Fruit fly (Drosophila melanogaster): ENCODE data around the gene inaF-C.

inaF-C gene

DNA sequence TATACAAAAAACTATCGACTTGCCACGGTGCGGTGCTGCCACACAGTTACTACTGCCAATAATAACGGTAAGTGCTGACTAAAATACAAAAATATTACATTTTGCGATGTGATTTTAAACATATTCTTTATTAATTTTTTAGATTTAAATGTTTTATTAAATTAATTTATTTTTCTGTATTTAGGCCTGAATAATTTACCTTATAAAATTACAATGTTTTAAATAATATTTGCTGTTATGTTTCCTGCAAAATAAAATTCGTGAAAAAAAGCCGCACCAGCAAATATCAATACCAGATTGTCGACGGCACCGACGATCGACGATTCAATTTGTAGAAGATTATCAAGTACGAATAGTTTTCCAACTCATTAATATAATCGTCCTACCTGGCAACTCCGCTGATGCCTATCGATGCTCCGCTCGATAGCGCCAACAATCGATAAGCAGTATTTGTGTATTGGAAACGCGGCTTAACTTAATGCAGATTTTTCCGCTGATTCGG, 53.0 kb downstream of the inaF-C start, which contains the start of the genes Vlet and bif (continued):
- 0 out of 2 replicates have a peak, but pooled peaks have one; percentile 18 for TF ChIP-seq CG2129 (GFP tag; IDR thresholded peaks at IDR 0.05; ENCODE audit: partially characterized antibody)
- TF ChIP-seq Nf-YB (GFP tag; optimal IDR thresholded peaks at IDR 0.05), result peak; percentile 20
- TF ChIP-seq cato (GFP tag; optimal IDR thresholded peaks at IDR 0.05; ENCODE audit: borderline replicate concordance), result peak; percentile 55
- no peak for TF ChIP-seq CkIIα-i1 (GFP tag; IDR thresholded peaks at IDR 0.05)
- TF ChIP-seq fu2 (GFP tag; optimal IDR thresholded peaks at IDR 0.05), result peak; percentile 0
- TF ChIP-seq nerfin-2 (GFP tag; IDR thresholded peaks at IDR 0.05; ENCODE audit: partially characterized antibody), result no peak
- TF ChIP-seq jigr1 (GFP tag; IDR thresholded peaks at IDR 0.05), result no peak
- peak; percentile 23 for TF ChIP-seq CG4617 (GFP tag; optimal IDR thresholded peaks at IDR 0.05; ENCODE audit: borderline replicate concordance)
- TF ChIP-seq CG8924 (tag; optimal IDR thresholded peaks at IDR 0.05), result peak; percentile 78
- TF ChIP-seq CG16815 (GFP tag; optimal IDR thresholded peaks at IDR 0.05), result peak; percentile 44
- TF ChIP-seq CG7556 (GFP tag; optimal IDR thresholded peaks at IDR 0.05), result peak; percentile 73
- TF ChIP-seq Atf3 (GFP tag; optimal IDR thresholded peaks at IDR 0.05), result no peak
- TF ChIP-seq knrl (GFP tag; IDR thresholded peaks at IDR 0.05; ENCODE audit: partially characterized antibody), result peak; percentile 50; the same call in 2 of the 3 replicates
- TF ChIP-seq Dad (GFP tag; optimal IDR thresholded peaks at IDR 0.05), result peak; percentile 7
- no peak for TF ChIP-seq mirr (GFP tag; optimal IDR thresholded peaks at IDR 0.05)
- no peak for TF ChIP-seq CG32767 (GFP tag; IDR thresholded peaks at IDR 0.05)
- TF ChIP-seq otp (GFP tag; IDR thresholded peaks at IDR 0.05), result no peak
- TF ChIP-seq cas (GFP tag; IDR thresholded peaks at IDR 0.05), result no peak
- TF ChIP-seq caup (GFP tag; optimal IDR thresholded peaks at IDR 0.05; ENCODE audit: severe bottlenecking), result peak; percentile 64
- no peak for TF ChIP-seq dimm (GFP tag; IDR thresholded peaks at IDR 0.05)
- TF ChIP-seq sr (GFP tag; IDR thresholded peaks at IDR 0.05), result no peak
- TF ChIP-seq GATAe (GFP tag; conservative IDR thresholded peaks at IDR 0.05), result no peak
- TF ChIP-seq CG15601 (tag; optimal IDR thresholded peaks at IDR 0.05), result peak; percentile 45
- TF ChIP-seq slp2 (GFP tag; optimal IDR thresholded peaks at IDR 0.05), result no peak
- peak; percentile 78 for TF ChIP-seq CG9727 (GFP tag; optimal IDR thresholded peaks at IDR 0.05)
- no peak for TF ChIP-seq Hr39 (optimal IDR thresholded peaks at IDR 0.05)
- peak; percentile 39 for TF ChIP-seq oc (tag; optimal IDR thresholded peaks at IDR 0.05)
- TF ChIP-seq tio (GFP tag; optimal IDR thresholded peaks at IDR 0.05), result peak; percentile 76
- TF ChIP-seq CG6854 (GFP tag; optimal IDR thresholded peaks at IDR 0.05), result no peak
- TF ChIP-seq CG11696 (GFP tag; IDR thresholded peaks at IDR 0.05), result no peak
- no peak; the same call in 1 of the 2 replicates for TF ChIP-seq E2f1 (GFP tag; IDR thresholded peaks at IDR 0.05)
- no peak for TF ChIP-seq exex (tag; optimal IDR thresholded peaks at IDR 0.05)
- peak; percentile 65 for TF ChIP-seq bcd (GFP tag; optimal IDR thresholded peaks at IDR 0.05)
- no peak for TF ChIP-seq run (tag; optimal IDR thresholded peaks at IDR 0.05)
- peak; percentile 38; the same call in 1 of the 3 replicates for TF ChIP-seq Aef1 (GFP tag; IDR thresholded peaks at IDR 0.05)
- peak; percentile 36 for TF ChIP-seq her (GFP tag; optimal IDR thresholded peaks at IDR 0.05)
- TF ChIP-seq Optix (GFP tag; IDR thresholded peaks at IDR 0.05), result no peak
- TF ChIP-seq CG7372 (GFP tag; IDR thresholded peaks at IDR 0.05), result 0 out of 2 replicates have a peak, but pooled peaks have one; percentile 20
- no peak for TF ChIP-seq CG1024 (GFP tag; IDR thresholded peaks at IDR 0.05)
- peak; percentile 25 for TF ChIP-seq jumu (GFP tag; optimal IDR thresholded peaks at IDR 0.05)
- TF ChIP-seq Max (GFP tag; optimal IDR thresholded peaks at IDR 0.05), result peak; percentile 31
- TF ChIP-seq CG1529 (GFP tag; optimal IDR thresholded peaks at IDR 0.05), result peak; percentile 25
- TF ChIP-seq CG14710 (tag; optimal IDR thresholded peaks at IDR 0.05), result peak; percentile 84
- TF ChIP-seq MTF-1 (GFP tag; optimal IDR thresholded peaks at IDR 0.05; ENCODE audit: borderline replicate concordance), result no peak
- peak; percentile 32 for TF ChIP-seq CG30431 (GFP tag; optimal IDR thresholded peaks at IDR 0.05)
- TF ChIP-seq bigmax (GFP tag; optimal IDR thresholded peaks at IDR 0.05), result no peak
- TF ChIP-seq pan (optimal IDR thresholded peaks at IDR 0.05), result no peak
- peak in 1 of 2 experiments; percentile 49 for TF ChIP-seq pan (GFP tag; optimal IDR thresholded peaks at IDR 0.05 in 1 of 2, IDR thresholded peaks at IDR 0.05 in 1 of 2)
- no peak for TF ChIP-seq MESR4 (GFP tag; optimal IDR thresholded peaks at IDR 0.05)
- TF ChIP-seq stc (GFP tag; IDR thresholded peaks at IDR 0.05), result no peak
- peak; percentile 19 for TF ChIP-seq CG18476 (GFP tag; optimal IDR thresholded peaks at IDR 0.05)
